Worm (Caenorhabditis elegans): ENCODE results near the gene alh-2.

The alh-2 gene

DNA sequence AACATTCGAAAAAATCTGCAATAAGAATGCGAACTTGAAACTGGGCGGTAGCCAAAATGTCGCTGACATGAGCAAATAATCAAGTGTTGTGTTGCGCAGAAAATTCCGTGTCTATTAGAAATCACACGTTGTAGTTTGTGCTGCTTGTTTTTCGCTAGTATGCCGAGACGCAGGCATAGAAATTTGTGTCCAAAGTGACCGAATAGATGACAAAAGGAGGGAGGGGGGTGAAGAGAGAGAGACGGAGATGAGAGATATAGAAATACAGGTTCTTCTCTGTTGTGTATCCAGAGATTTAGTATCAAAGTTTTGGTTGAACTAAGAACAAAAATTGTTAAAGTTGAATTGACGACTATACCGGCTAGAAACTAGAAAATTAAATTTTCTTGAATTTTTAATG is 16.7 kb upstream of the alh-2 start:
- TF ChIP-seq Y53G8AR.9 (GFP tag; conservative IDR thresholded peaks at IDR 0.05) (0 out of 2 replicates have a peak, but pooled peaks have one; percentile 25), lin-26 (GFP tag; IDR thresholded peaks at IDR 0.05) (peak; percentile 40; the same call in 1 of the 2 replicates), lin-40 (tag; optimal IDR thresholded peaks at IDR 0.05) (peak; percentile 22), dpff-1 (tag; optimal IDR thresholded peaks at IDR 0.05) (no peak)

DNA sequence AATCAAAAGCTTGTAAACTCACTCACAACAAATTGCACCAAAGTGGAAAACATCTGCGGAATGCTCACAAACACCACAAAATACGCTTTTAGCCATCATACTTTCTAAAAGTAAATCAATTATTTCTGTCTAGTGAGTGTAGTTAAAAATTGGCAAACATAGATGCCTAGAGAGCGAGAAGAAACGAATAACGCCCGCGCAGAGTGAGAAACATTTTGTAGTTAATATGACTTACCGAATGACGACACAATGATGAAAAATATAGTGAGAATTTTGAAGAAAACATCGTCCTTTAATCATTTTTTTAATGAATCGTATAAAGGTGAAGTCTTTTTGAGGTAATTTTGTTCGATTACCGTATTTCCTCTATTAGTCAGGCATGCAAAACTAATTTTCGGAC is 14.6 kb upstream of the alh-2 start, which contains the start of gene nhr-238:
nhr-238 (minus strand) TSS at position 104 of the 400 bp plus-strand sequence.
- no peak for TF ChIP-seq egrh-3 (GFP tag; IDR thresholded peaks at IDR 0.05)
- no peak for TF ChIP-seq madf-10 (tag; optimal IDR thresholded peaks at IDR 0.05)
- TF ChIP-seq somi-1 (GFP tag; optimal IDR thresholded peaks at IDR 0.05): no peak
- no peak for TF ChIP-seq dpff-1 (tag; optimal IDR thresholded peaks at IDR 0.05)
- no peak for TF ChIP-seq tbx-9 (tag; optimal IDR thresholded peaks at IDR 0.05; ENCODE audit: borderline replicate concordance)
- TF ChIP-seq ccch-3 (GFP tag; optimal IDR thresholded peaks at IDR 0.05): no peak
- no peak for TF ChIP-seq ztf-6 (GFP tag; IDR thresholded peaks at IDR 0.05)
- TF ChIP-seq zfh-2 (GFP tag; conservative IDR thresholded peaks at IDR 0.05): no peak
- no peak for TF ChIP-seq Y53G8AR.9 (GFP tag; conservative IDR thresholded peaks at IDR 0.05)
- no peak for TF ChIP-seq fkh-3 (tag; optimal IDR thresholded peaks at IDR 0.05)
- TF ChIP-seq Y79H2A.3 (GFP tag; conservative IDR thresholded peaks at IDR 0.05): no peak
- TF ChIP-seq lin-26 (GFP tag; IDR thresholded peaks at IDR 0.05): no peak
- no peak for TF ChIP-seq nhr-27 (tag; optimal IDR thresholded peaks at IDR 0.05)
- no peak for TF ChIP-seq T07F8.4 (tag; optimal IDR thresholded peaks at IDR 0.05)
- no peak for TF ChIP-seq gei-17 (GFP tag; optimal IDR thresholded peaks at IDR 0.05)

DNA sequence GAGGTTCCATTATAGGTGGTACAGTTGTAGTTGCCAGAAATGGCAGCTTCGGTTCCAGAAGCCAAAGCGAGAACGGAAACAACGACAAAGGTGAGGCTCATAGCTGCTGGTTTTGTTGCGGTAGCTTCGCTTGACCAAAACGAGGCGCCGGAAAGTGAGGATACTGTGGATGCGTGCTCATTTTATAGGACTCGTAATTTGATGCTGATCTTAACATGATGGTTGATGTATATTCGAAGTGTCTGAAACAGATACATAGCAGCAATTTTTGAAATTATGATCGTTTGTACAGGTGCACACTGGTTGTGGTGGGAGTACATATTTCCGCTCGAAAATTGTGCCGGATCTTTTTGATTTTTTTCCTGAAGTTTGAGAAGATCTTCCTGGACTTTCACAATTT is 12.8 kb upstream of the alh-2 start, which contains the start of gene Y46H3D.8:
Y46H3D.8 (minus strand) TSS at position 101 of the 400 bp plus-strand sequence.
- no peak for TF ChIP-seq dpff-1 (tag; optimal IDR thresholded peaks at IDR 0.05)
- no peak for TF ChIP-seq ztf-22 (GFP tag; optimal IDR thresholded peaks at IDR 0.05)
- no peak for TF ChIP-seq snpc-4 (GFP tag; optimal IDR thresholded peaks at IDR 0.05)
- TF ChIP-seq snpc-4 (tag; optimal IDR thresholded peaks at IDR 0.05): no peak

DNA sequence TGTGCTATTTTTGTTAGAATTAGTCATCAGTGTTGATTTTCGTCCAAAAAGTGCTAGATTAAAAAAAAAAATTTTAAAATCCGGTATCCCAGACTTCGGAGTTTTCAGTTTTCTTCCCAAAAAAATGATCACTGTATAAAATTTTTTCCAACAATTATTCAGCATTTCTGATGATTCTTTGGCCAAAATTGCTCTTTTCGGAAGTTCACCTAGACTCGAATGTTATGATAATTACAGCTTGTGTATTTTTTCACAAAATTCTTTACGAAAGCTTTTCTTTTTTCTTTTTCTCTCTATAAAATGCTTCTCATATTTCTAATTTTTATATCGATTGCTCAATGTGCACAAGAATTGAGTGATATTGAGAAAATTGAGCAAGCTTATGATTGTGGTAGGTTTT is 12.3 kb upstream of the alh-2 start, which contains the start of gene irld-17:
irld-17 (plus strand) TSS at position 301 of the 400 bp plus-strand sequence.
- TF ChIP-seq D2030.7 (GFP tag; IDR thresholded peaks at IDR 0.05): no peak
- TF ChIP-seq attf-5 (GFP tag; optimal IDR thresholded peaks at IDR 0.05): no peak
- no peak for TF ChIP-seq F22D6.2 (tag; optimal IDR thresholded peaks at IDR 0.05)
- no peak for TF ChIP-seq Y67H2A.10 (GFP tag; conservative IDR thresholded peaks at IDR 0.05)
- no peak for TF ChIP-seq F39B2.1 (GFP tag; IDR thresholded peaks at IDR 0.05)
- TF ChIP-seq sea-2 (GFP tag; IDR thresholded peaks at IDR 0.05): no peak
- TF ChIP-seq Y53F4B.3 (GFP tag; IDR thresholded peaks at IDR 0.05): no peak
- TF ChIP-seq F49E8.2 (tag; optimal IDR thresholded peaks at IDR 0.05; ENCODE audit: insufficient read depth): no peak
- TF ChIP-seq cebp-1 (GFP tag; IDR thresholded peaks at IDR 0.05): no peak
- TF ChIP-seq cebp-1 (tag; optimal IDR thresholded peaks at IDR 0.05): no peak
- no peak for TF ChIP-seq egrh-3 (GFP tag; IDR thresholded peaks at IDR 0.05)
- no peak for TF ChIP-seq F57C9.4 (tag; optimal IDR thresholded peaks at IDR 0.05)
- no peak for TF ChIP-seq B0336.3 (GFP tag; IDR thresholded peaks at IDR 0.05)
- no peak for TF ChIP-seq T26A5.8 (tag; optimal IDR thresholded peaks at IDR 0.05)
- TF ChIP-seq nhr-80 (tag; optimal IDR thresholded peaks at IDR 0.05): no peak
- TF ChIP-seq fkh-3 (tag; optimal IDR thresholded peaks at IDR 0.05): no peak
- no peak for TF ChIP-seq let-607 (tag; optimal IDR thresholded peaks at IDR 0.05)
- no peak for TF ChIP-seq hrde-1 (tag; optimal IDR thresholded peaks at IDR 0.05; ENCODE audit: borderline replicate concordance)
- TF ChIP-seq nfya-1 (tag; optimal IDR thresholded peaks at IDR 0.05; ENCODE audit: borderline replicate concordance, insufficient read depth): no peak

Measured in whole organism, young adult.